Worm (Caenorhabditis elegans) whole organism, young adult: ENCODE data around the gene grl-9.

Source experiments
- F39B2.1 ChIP-seq: fragments of 200-800 bp; sonication (Bioruptor generic); IDR thresholded peaks from 2 replicates; pipeline ENCODE4 v1.3.6; 2022; ENCODE audit warnings: missing genetic modification reagents, missing genetic modification characterization, missing compliant biosample characterization
- ama-1 ChIP-seq, 3 experiments: fragments of 150-350 bp in 1 of 3; sonication (generic microtip) in 2 of 3; optimal IDR thresholded peaks; 2 replicates each; lab custom pipeline; 2014 to 2018; ENCODE audit warnings: missing biosample characterization in 2 of 3, missing genetic modification characterization in 2 of 3, missing genetic modification reagents in 2 of 3
- ceh-27 ChIP-seq: fragments of 200-800 bp; sonication (Bioruptor generic); optimal IDR thresholded peaks from 2 replicates; lab custom pipeline; 2018; ENCODE audit warnings: mild to moderate bottlenecking, missing genetic modification characterization, moderate library complexity, missing compliant biosample characterization
- gei-17 ChIP-seq: fragments of 200-800 bp; sonication (Bioruptor generic); optimal IDR thresholded peaks from 2 replicates; lab custom pipeline; 2018; ENCODE audit warnings: mild to moderate bottlenecking, missing genetic modification characterization, missing compliant biosample characterization
- lin-26 ChIP-seq: fragments of 200-800 bp; sonication (Bioruptor generic); IDR thresholded peaks from 2 replicates; pipeline ENCODE4 v1.3.6; 2022; ENCODE audit warnings: missing genetic modification reagents, missing genetic modification characterization, missing compliant biosample characterization
- lsy-27 ChIP-seq: sonication (generic microtip); optimal IDR thresholded peaks from 2 replicates; lab custom pipeline; 2017; ENCODE audit warnings: missing genetic modification characterization, mild to moderate bottlenecking, missing compliant biosample characterization, antibody characterized with exemption, missing genotype, borderline replicate concordance; ENCODE audit not compliant: insufficient read depth
- pha-4 ChIP-seq: fragments of 150-350 bp; sonication (generic microtip); optimal IDR thresholded peaks from 2 replicates; lab custom pipeline; 2014; ENCODE audit warnings: missing biosample characterization, missing genetic modification reagents, missing genetic modification characterization
- sea-2 ChIP-seq: fragments of 200-800 bp; sonication (Bioruptor generic); IDR thresholded peaks from 2 replicates; pipeline ENCODE4 v1.3.6; 2022; ENCODE audit warnings: missing genetic modification characterization, missing compliant biosample characterization
- snpc-1.1 ChIP-seq: sonication (generic microtip); optimal IDR thresholded peaks from 2 replicates; lab custom pipeline; 2017; ENCODE audit warnings: missing genetic modification characterization, mild to moderate bottlenecking, missing compliant biosample characterization, antibody characterized with exemption, moderate library complexity, missing genotype, missing genetic modification reagents; ENCODE audit not compliant: insufficient read depth
- snpc-4 ChIP-seq, 5 experiments: fragments of 150-350 bp in 1 of 5; sonication (generic microtip) in 4 of 5; optimal IDR thresholded peaks; 2 replicates each; lab custom pipeline; 2014 to 2018; ENCODE audit warnings: missing genetic modification characterization in 5 of 5, missing biosample characterization in 3 of 5, antibody characterized with exemption in 2 of 5, mild to moderate bottlenecking in 2 of 5, missing compliant biosample characterization in 2 of 5, missing genotype in 2 of 5, moderate library complexity in 2 of 5, missing genetic modification reagents in 1 of 5
- tbx-9 ChIP-seq: sonication (generic microtip); optimal IDR thresholded peaks from 2 replicates; lab custom pipeline; 2016; ENCODE audit warnings: borderline replicate concordance, missing genetic modification characterization, inconsistent platforms, missing compliant biosample characterization
- unc-62 ChIP-seq: fragments of 150-350 bp; optimal IDR thresholded peaks from 2 replicates; lab custom pipeline; 2014; ENCODE audit warnings: missing biosample characterization, missing genetic modification reagents, missing genetic modification characterization
- ztf-3 ChIP-seq: fragments of 200-800 bp; sonication (Bioruptor generic); optimal IDR thresholded peaks from 2 replicates; lab custom pipeline; 2018; ENCODE audit warnings: mild to moderate bottlenecking, missing genetic modification characterization, missing compliant biosample characterization

- TF ChIP-seq sea-2 (GFP tag; lab: Robert Waterston, UW) (no peak), snpc-1.1 (tag; lab: Kevin White, UChicago) (no peak), snpc-4 (GFP tag; optimal IDR thresholded peaks at IDR 0.05; lab: Kevin White, UChicago) (no peak), snpc-4 (tag; optimal IDR thresholded peaks at IDR 0.05; lab: Kevin White, UChicago) (no peak), ceh-27 (GFP tag; lab: Kevin White, UChicago) (no peak), tbx-9 (tag; lab: Kevin White, UChicago) (no peak), pha-4 (no peak), lin-26 (GFP tag; lab: Robert Waterston, UW) (no peak), ama-1 (optimal IDR thresholded peaks at IDR 0.05; lab: Kevin White, UChicago) (no peak), ama-1 (GFP tag; optimal IDR thresholded peaks at IDR 0.05; lab: Kevin White, UChicago) (no peak), gei-17 (GFP tag; lab: Kevin White, UChicago) (no peak), unc-62 (GFP tag; lab: Kevin White, UChicago) (no peak), lsy-27 (no peak), ztf-3 (GFP tag; lab: Kevin White, UChicago) (no peak), F39B2.1 (GFP tag; lab: Robert Waterston, UW) (no peak)
These were observed 24.7 kb downstream of the grl-9 start, which contains the start of gene W02F12.4 for ce11 chrV:6706771-6707170.
